Fruit fly (Drosophila melanogaster) whole organism, adult: ENCODE results near the gene CG14969.

Experiments
- CG1620 ChIP-seq: fragments of 200-800 bp; sonication (Bioruptor generic); optimal IDR thresholded peaks from 2 replicates; lab custom pipeline; 2016; ENCODE audit warnings: missing biosample characterization, missing genetic modification characterization
- CG5204 ChIP-seq: fragments of 200-800 bp; sonication (Bioruptor generic); optimal IDR thresholded peaks from 2 replicates; lab custom pipeline; 2016; ENCODE audit warnings: missing biosample characterization, missing genetic modification characterization
- cnc ChIP-seq, 2 experiments: fragments of >200 bp; optimal IDR thresholded peaks; 2 replicates each; lab custom pipeline; 2017
- kay ChIP-seq: fragments of 200-800 bp; sonication (Bioruptor generic); peaks from one replicate; lab custom pipeline; 2016; ENCODE audit warnings: missing biosample characterization, missing genetic modification characterization, borderline replicate concordance
- ovo ChIP-seq: fragments of 200-800 bp; sonication (Bioruptor generic); optimal IDR thresholded peaks from 2 replicates; lab custom pipeline; 2016; ENCODE audit warnings: missing biosample characterization, missing genetic modification characterization

DNA sequence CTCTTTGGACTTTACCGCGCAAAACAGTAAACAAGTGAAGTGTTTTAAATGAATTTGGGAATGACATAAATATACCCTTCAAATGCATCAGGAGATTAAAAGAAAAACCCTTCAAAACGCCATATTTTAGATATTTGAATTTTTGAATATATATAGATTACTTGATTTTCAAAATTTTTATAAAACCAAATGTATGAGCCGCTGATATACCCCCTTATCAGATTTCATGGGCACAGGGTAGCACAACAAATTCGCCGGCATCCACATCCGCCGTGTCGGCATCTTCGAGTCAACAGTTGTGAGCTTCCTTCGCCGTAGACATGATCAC is 43.2 kb upstream of the CG14969 start, which contains the start of gene Ids:
- no peak for TF ChIP-seq CG5204 (GFP tag; lab: Kevin White, UChicago)
- TF ChIP-seq cnc (optimal IDR thresholded peaks at IDR 0.05; lab: Kevin White, UChicago) = no peak
- no peak for TF ChIP-seq ovo (GFP tag; lab: Kevin White, UChicago)
- no peak for TF ChIP-seq CG1620 (GFP tag; lab: Kevin White, UChicago)
- TF ChIP-seq kay = no peak
